Fruit fly (Drosophila melanogaster) whole organism, embryonic: ENCODE results near the gene dsx-c73A.
A peak's percentile ranks its signal among the peaks of the same experiment; 100 is the strongest.

Source experiments
- Bdp1 ChIP-seq: fragments of 200-800 bp; sonication (Bioruptor generic); optimal IDR thresholded peaks from 3 replicates; lab custom pipeline; 2016; ENCODE audit warnings: missing biosample characterization, missing genetic modification characterization
- CG11456 ChIP-seq: fragments of 200-800 bp; sonication (Bioruptor generic); IDR thresholded peaks from 3 replicates; pipeline ENCODE4 v1.3.6; 2022; ENCODE audit warnings: missing biosample characterization, missing genetic modification characterization
- CG14441 ChIP-seq: fragments of 200-800 bp; sonication (Bioruptor generic); IDR thresholded peaks from 2 replicates; pipeline ENCODE4 v1.3.6; 2022; ENCODE audit warnings: missing biosample characterization, missing genetic modification characterization
- CG14710 ChIP-seq: fragments of 200-800 bp; sonication (Bioruptor generic); optimal IDR thresholded peaks from 3 replicates; lab custom pipeline; 2019; ENCODE audit warnings: missing biosample characterization, mild to moderate bottlenecking, missing genetic modification characterization, moderate library complexity
- CG17612 ChIP-seq: fragments of 200-800 bp; sonication (Bioruptor generic); IDR thresholded peaks from 2 replicates; pipeline ENCODE4 v1.3.6; 2022; ENCODE audit warnings: missing biosample characterization, missing genetic modification characterization
- CG1832 ChIP-seq: fragments of 200-800 bp; sonication (Bioruptor generic); optimal IDR thresholded peaks from 2 replicates; lab custom pipeline; 2017; ENCODE audit warnings: missing biosample characterization, mild to moderate bottlenecking, missing genetic modification characterization, inconsistent platforms
- CG30403 ChIP-seq: fragments of 200-800 bp; sonication (Bioruptor generic); optimal IDR thresholded peaks from 3 replicates; lab custom pipeline; 2016; ENCODE audit warnings: missing biosample characterization, missing genetic modification characterization
- CG3065 ChIP-seq: fragments of 200-800 bp; sonication (Bioruptor generic); optimal IDR thresholded peaks from 2 replicates; lab custom pipeline; 2016; ENCODE audit warnings: missing biosample characterization, missing genetic modification characterization
- CG34422 ChIP-seq: fragments of 200-800 bp; sonication (Bioruptor generic); IDR thresholded peaks from 3 replicates; pipeline ENCODE4 v1.3.6; 2022; ENCODE audit warnings: missing biosample characterization, missing genetic modification characterization
- CG6254 ChIP-seq: fragments of 200-800 bp; sonication (Bioruptor generic); optimal IDR thresholded peaks from 3 replicates; lab custom pipeline; 2017; ENCODE audit warnings: mild to moderate bottlenecking, missing biosample characterization, missing genetic modification reagents, missing genetic modification characterization
- CG6689 ChIP-seq: fragments of 200-800 bp; sonication (Bioruptor generic); IDR thresholded peaks from 2 replicates; pipeline ENCODE4 v1.3.6; 2022; ENCODE audit warnings: missing biosample characterization, missing genetic modification characterization
- CG6765 ChIP-seq: fragments of 200-800 bp; sonication (Bioruptor generic); optimal IDR thresholded peaks from 3 replicates; lab custom pipeline; 2017; ENCODE audit warnings: missing biosample characterization, mild to moderate bottlenecking, missing genetic modification characterization
- CG8359 ChIP-seq: fragments of 200-800 bp; sonication (Bioruptor generic); optimal IDR thresholded peaks from 2 replicates; lab custom pipeline; 2017; ENCODE audit warnings: missing biosample characterization, mild to moderate bottlenecking, missing genetic modification characterization, borderline replicate concordance
- CG8924 ChIP-seq: fragments of 200-800 bp; optimal IDR thresholded peaks from 3 replicates; lab custom pipeline; 2019; ENCODE audit warnings: missing biosample characterization, mild to moderate bottlenecking, missing genetic modification characterization, moderate library complexity
- CoRest ChIP-seq: fragments of 200-800 bp; sonication (Bioruptor generic); optimal IDR thresholded peaks from 3 replicates; lab custom pipeline; 2018; ENCODE audit warnings: missing biosample characterization, mild to moderate bottlenecking, missing genetic modification characterization, moderate library complexity
- Dp ChIP-seq: fragments of 200-800 bp; sonication (Bioruptor generic); optimal IDR thresholded peaks from 2 replicates; lab custom pipeline; 2018; ENCODE audit warnings: missing biosample characterization, mild to moderate bottlenecking, missing genetic modification characterization, moderate library complexity
- E2f1 ChIP-seq: fragments of 200-800 bp; sonication (Bioruptor generic); IDR thresholded peaks from 2 replicates; pipeline ENCODE4 v1.3.6; 2022; ENCODE audit warnings: missing biosample characterization, missing genetic modification characterization
- H2.0 ChIP-seq: fragments of 200-800 bp; sonication (Bioruptor generic); IDR thresholded peaks from 2 replicates; pipeline ENCODE4 v1.3.6; 2022; ENCODE audit warnings: missing biosample characterization, missing genetic modification characterization
- HLH4C ChIP-seq: fragments of 200-800 bp; sonication (Bioruptor generic); IDR thresholded peaks from 3 replicates; pipeline ENCODE4 v1.3.6; 2022; ENCODE audit warnings: missing biosample characterization, missing genetic modification characterization; ENCODE audit not compliant: partially characterized antibody
- Hr51 ChIP-seq, 2 experiments: fragments of 200-800 bp; sonication (Bioruptor generic); optimal IDR thresholded peaks; 2 replicates in 1 of 2; 3 replicates in 1 of 2; lab custom pipeline; 2016 to 2018; ENCODE audit warnings: missing biosample characterization in 2 of 2, missing genetic modification characterization in 2 of 2, mild to moderate bottlenecking in 1 of 2, moderate library complexity in 1 of 2
- Hr78 ChIP-seq, 2 experiments: fragments of 200-800 bp in 1 of 2; fragments of >200 bp in 1 of 2; sonication (Bioruptor generic) in 1 of 2; optimal IDR thresholded peaks; 2 replicates each; lab custom pipeline; 2017 to 2019; ENCODE audit warnings: missing biosample characterization in 2 of 2, missing genetic modification characterization in 2 of 2, mild to moderate bottlenecking in 1 of 2, moderate library complexity in 1 of 2
- Oli ChIP-seq: fragments of 200-800 bp; sonication (Bioruptor generic); optimal IDR thresholded peaks from 2 replicates; lab custom pipeline; 2018; ENCODE audit warnings: missing biosample characterization, mild to moderate bottlenecking, missing genetic modification characterization, moderate library complexity
- Ptx1 ChIP-seq: fragments of 200-800 bp; sonication (Bioruptor generic); IDR thresholded peaks from 2 replicates; pipeline ENCODE4 v1.3.6; 2022; ENCODE audit warnings: missing biosample characterization, missing genetic modification characterization
- Rx ChIP-seq: fragments of 200-800 bp; sonication (Bioruptor generic); IDR thresholded peaks from 2 replicates; pipeline ENCODE4 v1.3.6; 2022; ENCODE audit warnings: missing biosample characterization, missing genetic modification characterization
- Sox100B ChIP-seq: fragments of 200-800 bp; sonication (Bioruptor generic); optimal IDR thresholded peaks from 3 replicates; lab custom pipeline; 2018; ENCODE audit warnings: missing biosample characterization, mild to moderate bottlenecking, missing genetic modification characterization
- bcd ChIP-seq: fragments of 200-800 bp; sonication (Bioruptor generic); optimal IDR thresholded peaks from 2 replicates; lab custom pipeline; 2017; ENCODE audit warnings: missing biosample characterization, mild to moderate bottlenecking, missing genetic modification characterization
- bigmax ChIP-seq: fragments of 200-800 bp; sonication (Bioruptor generic); optimal IDR thresholded peaks from 2 replicates; lab custom pipeline; 2018; ENCODE audit warnings: missing biosample characterization, mild to moderate bottlenecking, missing genetic modification characterization
- bsh ChIP-seq, 2 experiments: fragments of 200-800 bp; sonication (Bioruptor generic); optimal IDR thresholded peaks; 2 replicates each; lab custom pipeline; 2017 to 2018; ENCODE audit warnings: mild to moderate bottlenecking in 2 of 2, missing biosample characterization in 2 of 2, missing genetic modification characterization in 2 of 2, moderate library complexity in 1 of 2
- crol ChIP-seq: fragments of 200-800 bp; sonication (Bioruptor generic); IDR thresholded peaks from 2 replicates; pipeline ENCODE4 v1.3.6; 2022; ENCODE audit warnings: missing biosample characterization, missing genetic modification characterization
- dpn ChIP-seq, 2 experiments: fragments of 200-800 bp; sonication (Bioruptor generic); optimal IDR thresholded peaks; 3 replicates each; lab custom pipeline; 2016; ENCODE audit warnings: missing biosample characterization in 2 of 2, missing genetic modification characterization in 2 of 2
- eyg ChIP-seq: fragments of 200-800 bp; sonication (Bioruptor generic); optimal IDR thresholded peaks from 3 replicates; lab custom pipeline; 2016; ENCODE audit warnings: missing biosample characterization, missing genetic modification characterization
- fd102C ChIP-seq: fragments of 200-800 bp; sonication (Bioruptor generic); optimal IDR thresholded peaks from 2 replicates; lab custom pipeline; 2018; ENCODE audit warnings: missing biosample characterization, mild to moderate bottlenecking, missing genetic modification characterization, moderate library complexity
- gem ChIP-seq: fragments of 200-800 bp; sonication (Bioruptor generic); optimal IDR thresholded peaks from 2 replicates; lab custom pipeline; 2019; ENCODE audit warnings: missing biosample characterization, mild to moderate bottlenecking, missing genetic modification characterization, moderate library complexity
- gfzf ChIP-seq: fragments of 200-800 bp; sonication (Bioruptor generic); optimal IDR thresholded peaks from 2 replicates; lab custom pipeline; 2016; ENCODE audit warnings: missing biosample characterization, mild to moderate bottlenecking, missing genetic modification characterization, moderate library complexity
- hkb ChIP-seq, 2 experiments: fragments of 200-800 bp in 1 of 2; fragments of >200 bp in 1 of 2; sonication (Bioruptor generic) in 1 of 2; IDR thresholded peaks in 1 of 2; optimal IDR thresholded peaks in 1 of 2; 2 replicates each; pipeline versions ENCODE4 v1.3.6 to Lab custom; 2017 to 2022; ENCODE audit warnings: missing biosample characterization in 1 of 2, missing genetic modification characterization in 1 of 2
- lab ChIP-seq: fragments of 200-800 bp; sonication (Bioruptor generic); optimal IDR thresholded peaks from 3 replicates; lab custom pipeline; 2017; ENCODE audit warnings: missing biosample characterization, missing genetic modification characterization, mild to moderate bottlenecking, moderate library complexity, missing genetic modification reagents
- maf-S ChIP-seq: fragments of 200-800 bp; sonication (Bioruptor generic); optimal IDR thresholded peaks from 2 replicates; lab custom pipeline; 2016; ENCODE audit warnings: missing biosample characterization, missing genetic modification characterization
- nerfin-1 ChIP-seq: fragments of 200-800 bp; sonication (Bioruptor generic); optimal IDR thresholded peaks from 3 replicates; lab custom pipeline; 2019; ENCODE audit warnings: missing biosample characterization, mild to moderate bottlenecking, missing genetic modification characterization, moderate library complexity
- odd ChIP-seq: fragments of 200-800 bp; sonication (Bioruptor generic); optimal IDR thresholded peaks from 2 replicates; lab custom pipeline; 2017; ENCODE audit warnings: missing biosample characterization, mild to moderate bottlenecking, missing genetic modification characterization
- psq ChIP-seq: fragments of 200-800 bp; sonication (Bioruptor generic); optimal IDR thresholded peaks from 2 replicates; lab custom pipeline; 2017; ENCODE audit warnings: missing biosample characterization, missing genetic modification characterization
- sd ChIP-seq: fragments of 200-800 bp; sonication (Bioruptor generic); optimal IDR thresholded peaks from 3 replicates; lab custom pipeline; 2018; ENCODE audit warnings: missing biosample characterization, mild to moderate bottlenecking, missing genetic modification characterization, moderate library complexity
- sisA ChIP-seq: fragments of 200-800 bp; sonication (Bioruptor generic); IDR thresholded peaks from 2 replicates; pipeline ENCODE4 v1.3.6; 2022; ENCODE audit warnings: missing biosample characterization, missing genetic modification characterization
- sug ChIP-seq: fragments of 200-800 bp; optimal IDR thresholded peaks from 2 replicates; lab custom pipeline; 2019; ENCODE audit warnings: missing biosample characterization, mild to moderate bottlenecking, missing genetic modification characterization, moderate library complexity
- trem ChIP-seq: fragments of 200-800 bp; optimal IDR thresholded peaks from 3 replicates; lab custom pipeline; 2019; ENCODE audit warnings: missing biosample characterization, mild to moderate bottlenecking, missing genetic modification characterization, moderate library complexity
- tx ChIP-seq: fragments of 200-800 bp; sonication (Bioruptor generic); optimal IDR thresholded peaks from 2 replicates; lab custom pipeline; 2016; ENCODE audit warnings: missing biosample characterization, missing genetic modification characterization
- unpg ChIP-seq: fragments of 200-800 bp; sonication (Bioruptor generic); optimal IDR thresholded peaks from 3 replicates; lab custom pipeline; 2018; ENCODE audit warnings: missing biosample characterization, mild to moderate bottlenecking, missing genetic modification characterization, moderate library complexity
- z ChIP-seq: fragments of 200-800 bp; sonication (Bioruptor generic); IDR thresholded peaks from 3 replicates; pipeline ENCODE4 v1.3.6; 2022; ENCODE audit warnings: missing biosample characterization, missing genetic modification characterization

dsx-c73A gene

DNA sequence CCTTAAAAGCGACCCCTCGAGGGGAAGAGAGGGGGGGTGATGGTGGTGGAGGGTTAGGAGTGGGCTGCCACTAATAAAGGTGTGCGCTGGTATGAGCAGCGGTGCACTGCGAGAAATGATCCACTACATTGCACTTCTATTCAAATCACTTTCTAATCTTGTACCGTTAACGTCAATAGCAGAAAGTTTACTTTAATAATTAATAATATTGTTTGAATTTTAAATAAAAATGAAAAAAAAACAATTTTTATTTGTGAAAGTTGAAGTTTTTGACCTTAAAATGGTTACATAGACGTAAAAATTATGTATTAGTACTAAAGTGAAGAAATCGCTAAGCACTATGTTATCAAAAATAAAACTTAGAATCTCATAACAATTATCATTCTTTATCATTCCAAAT, 58.9 kb downstream of the dsx-c73A start (continued):
- TF ChIP-seq nerfin-1 (tag; lab: Kevin White, UChicago) (peak; percentile 17), CG8924 (tag; lab: Kevin White, UChicago) (no peak), E2f1 (GFP tag; lab: Robert Waterston, UW) (0 out of 2 replicates have a peak, but pooled peaks have one; percentile 12), Ptx1 (GFP tag; lab: Robert Waterston, UW) (0 out of 2 replicates have a peak, but pooled peaks have one; percentile 22), CG3065 (GFP tag; lab: Kevin White, UChicago) (no peak), CG8359 (no peak), unpg (GFP tag; lab: Kevin White, UChicago) (peak; percentile 20), CG14710 (tag; lab: Kevin White, UChicago) (peak; percentile 8), CG6689 (GFP tag; lab: Robert Waterston, UW) (peak; percentile 17; the same call in 1 of the 2 replicates), fd102C (no peak), Oli (tag; lab: Kevin White, UChicago) (peak; percentile 3), eyg (GFP tag; lab: Kevin White, UChicago) (no peak), bcd (GFP tag; lab: Kevin White, UChicago) (peak; percentile 10), sisA (GFP tag; lab: Robert Waterston, UW) (0 out of 2 replicates have a peak, but pooled peaks have one; percentile 7), hkb (optimal IDR thresholded peaks at IDR 0.05; lab: Kevin White, UChicago) (no peak), hkb (GFP tag; IDR thresholded peaks at IDR 0.05; lab: Robert Waterston, UW) (0 out of 2 replicates have a peak, but pooled peaks have one; percentile 13), CG30403 (peak; percentile 21), CoRest (tag; lab: Kevin White, UChicago) (peak; percentile 16), Sox100B (GFP tag; lab: Kevin White, UChicago) (peak; percentile 29), trem (tag; lab: Kevin White, UChicago) (peak; percentile 10), CG17612 (peak; percentile 50; the same call in 1 of the 2 replicates), Hr51 (GFP tag; optimal IDR thresholded peaks at IDR 0.05; lab: Kevin White, UChicago) (peak in 1 of 2 experiments; percentile 30), CG14441 (peak; percentile 27; the same call in 1 of the 2 replicates), gem (tag; lab: Kevin White, UChicago) (peak; percentile 59), bsh (GFP tag; optimal IDR thresholded peaks at IDR 0.05; lab: Kevin White, UChicago) (peak in 1 of 2 experiments; percentile 9), gfzf (GFP tag; lab: Kevin White, UChicago) (no peak), odd (GFP tag; lab: Kevin White, UChicago) (no peak)

DNA sequence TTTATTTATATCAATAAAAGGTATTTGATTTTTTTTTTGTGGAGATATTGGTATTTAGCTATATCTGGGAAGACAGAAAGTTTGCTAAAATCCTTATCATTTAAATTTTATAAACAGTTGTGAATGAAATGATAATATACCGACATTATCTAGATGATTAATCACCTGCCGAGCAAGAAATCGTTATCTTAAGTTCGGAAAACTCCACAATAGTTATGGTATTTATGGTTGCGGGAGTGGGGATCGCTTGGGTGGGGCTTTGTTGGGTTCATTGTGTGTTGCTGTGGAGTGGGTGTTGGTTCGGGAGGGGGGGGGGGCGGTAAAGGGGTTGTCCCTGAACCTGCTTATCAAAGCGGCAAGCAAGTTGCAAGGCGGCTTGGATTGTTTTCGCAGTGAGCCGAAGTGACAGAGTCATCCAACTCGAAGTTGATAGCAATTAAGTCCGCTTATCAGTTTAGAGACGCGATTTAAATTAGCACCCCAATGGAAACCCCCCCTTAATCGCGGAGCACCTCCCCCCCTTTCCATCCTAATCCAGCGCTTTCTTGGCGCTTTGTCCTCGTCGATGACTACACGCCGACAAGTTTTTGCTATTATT, 59.5 kb downstream of the dsx-c73A start:
- TF ChIP-seq Hr78 (GFP tag; optimal IDR thresholded peaks at IDR 0.05; lab: Kevin White, UChicago), result peak in 1 of 2 experiments; percentile 62
- no peak for TF ChIP-seq z (GFP tag; lab: Robert Waterston, UW)
- TF ChIP-seq CG1832, result no peak
- TF ChIP-seq sd, result peak; percentile 64
- TF ChIP-seq tx (GFP tag; lab: Kevin White, UChicago), result no peak
- TF ChIP-seq psq, result no peak
- TF ChIP-seq CG6254 (GFP tag; lab: Kevin White, UChicago), result no peak
- TF ChIP-seq CG34422 (GFP tag; lab: Robert Waterston, UW), result no peak
- no peak for TF ChIP-seq Dp (GFP tag; lab: Kevin White, UChicago)
- no peak for TF ChIP-seq H2.0 (GFP tag; lab: Robert Waterston, UW)
- TF ChIP-seq lab (GFP tag; lab: Kevin White, UChicago), result peak; percentile 66
- 0 out of 3 replicates have a peak, but pooled peaks have one; percentile 4 for TF ChIP-seq CG11456 (GFP tag; lab: Robert Waterston, UW)
- no peak for TF ChIP-seq Bdp1 (GFP tag; lab: Kevin White, UChicago)
- no peak for TF ChIP-seq maf-S
- TF ChIP-seq bigmax (GFP tag; lab: Kevin White, UChicago), result no peak
- TF ChIP-seq nerfin-1 (tag; lab: Kevin White, UChicago), result no peak
- no peak for TF ChIP-seq CG6765 (GFP tag; lab: Kevin White, UChicago)
- TF ChIP-seq sug, result peak; percentile 28
- TF ChIP-seq crol, result peak; percentile 63; the same call in 1 of the 2 replicates
- TF ChIP-seq HLH4C (GFP tag; lab: Robert Waterston, UW), result 0 out of 3 replicates have a peak, but pooled peaks have one; percentile 8
- TF ChIP-seq dpn (GFP tag; optimal IDR thresholded peaks at IDR 0.05; lab: Kevin White, UChicago), result no peak
- TF ChIP-seq Rx (GFP tag; lab: Robert Waterston, UW), result no peak
